Worm (Caenorhabditis elegans) whole organism, L4 larva: ENCODE data around the gene cpr-6.

Experiments used
- F44E2.7 ChIP-seq: fragments of 200-800 bp; sonication (Bioruptor generic); IDR thresholded peaks from 2 replicates; pipeline ENCODE4 v2.1.2; 2022; ENCODE audit warnings: missing genetic modification characterization, missing compliant biosample characterization
- attf-4 ChIP-seq: sonication (generic microtip); optimal IDR thresholded peaks from 3 replicates; lab custom pipeline; 2017; ENCODE audit warnings: missing biosample characterization, missing genetic modification characterization
- ceh-44 ChIP-seq: fragments of 200-800 bp; sonication (Bioruptor generic); IDR thresholded peaks from 2 replicates; pipeline ENCODE4 v1.3.6; 2022; ENCODE audit warnings: missing genetic modification reagents, missing genetic modification characterization, missing compliant biosample characterization
- ceh-62 ChIP-seq: sonication (generic microtip); optimal IDR thresholded peaks from 2 replicates; lab custom pipeline; 2017; ENCODE audit warnings: missing biosample characterization, missing genetic modification characterization
- ces-1 ChIP-seq: fragments of 150-350 bp; sonication (generic microtip); optimal IDR thresholded peaks from 4 replicates; lab custom pipeline; 2014; ENCODE audit warnings: missing biosample characterization, missing genetic modification reagents, missing genetic modification characterization
- cey-2 ChIP-seq: sonication (generic microtip); optimal IDR thresholded peaks from 3 replicates; lab custom pipeline; 2017; ENCODE audit warnings: missing genetic modification characterization, mild to moderate bottlenecking, missing compliant biosample characterization, antibody characterized with exemption, borderline replicate concordance; ENCODE audit not compliant: insufficient read depth
- daf-16 ChIP-seq, 3 experiments: sonication (generic microtip); optimal IDR thresholded peaks; 2 replicates each; lab custom pipeline; 2016 to 2017; ENCODE audit warnings: missing genetic modification characterization in 3 of 3, missing genetic modification reagents in 3 of 3, mild to moderate bottlenecking in 2 of 3, missing compliant biosample characterization in 2 of 3, missing biosample characterization in 1 of 3, moderate library complexity in 1 of 3
- daf-19 ChIP-seq: fragments of 200-800 bp; sonication (Bioruptor generic); conservative IDR thresholded peaks from 2 replicates; pipeline ENCODE4 v1.3.6; 2022; ENCODE audit warnings: missing genetic modification characterization, missing compliant biosample characterization
- dmd-6 ChIP-seq: fragments of 200-800 bp; sonication (Bioruptor generic); IDR thresholded peaks from 2 replicates; pipeline ENCODE4 v1.3.6; 2022; ENCODE audit warnings: missing genetic modification reagents, missing genetic modification characterization, missing compliant biosample characterization
- dpl-1 ChIP-seq: fragments of 150-350 bp; optimal IDR thresholded peaks from 2 replicates; lab custom pipeline; 2014; ENCODE audit warnings: missing biosample characterization, missing genetic modification reagents, missing genetic modification characterization
- dve-1 ChIP-seq: sonication (generic microtip); optimal IDR thresholded peaks from 2 replicates; lab custom pipeline; 2017; ENCODE audit warnings: antibody characterized with exemption, mild to moderate bottlenecking, missing genetic modification characterization, missing compliant biosample characterization; ENCODE audit not compliant: insufficient read depth
- hlh-11 ChIP-seq: fragments of 200-800 bp; sonication (Bioruptor generic); optimal IDR thresholded peaks from 2 replicates; lab custom pipeline; 2018; ENCODE audit warnings: mild to moderate bottlenecking, missing genetic modification characterization, missing compliant biosample characterization
- hlh-30 ChIP-seq: sonication (generic microtip); optimal IDR thresholded peaks from 2 replicates; lab custom pipeline; 2017; ENCODE audit warnings: antibody characterized with exemption, mild to moderate bottlenecking, missing genetic modification characterization, missing compliant biosample characterization; ENCODE audit not compliant: insufficient read depth
- hmg-1.1 ChIP-seq: fragments of 200-800 bp; sonication (Bioruptor generic); IDR thresholded peaks from 2 replicates; pipeline ENCODE4 v1.3.6; 2022; ENCODE audit warnings: missing genetic modification reagents, missing genetic modification characterization, missing compliant biosample characterization
- lsy-2 ChIP-seq, 2 experiments: fragments of 150-350 bp in 1 of 2; sonication (generic microtip) in 1 of 2; optimal IDR thresholded peaks; 2 replicates each; lab custom pipeline; 2014 to 2017; ENCODE audit warnings: missing biosample characterization in 2 of 2, missing genetic modification characterization in 2 of 2
- madf-5 ChIP-seq, 2 experiments: fragments of 200-800 bp; sonication (Bioruptor generic); IDR thresholded peaks; 2 replicates each; pipeline ENCODE4 v1.3.6; 2022; ENCODE audit warnings: missing compliant biosample characterization in 2 of 2, missing genetic modification characterization in 2 of 2
- mdl-1 ChIP-seq, 2 experiments: fragments of 150-350 bp in 1 of 2; sonication (generic microtip) in 1 of 2; optimal IDR thresholded peaks; 2 replicates each; lab custom pipeline; 2014 to 2017; ENCODE audit warnings: missing biosample characterization in 2 of 2, missing genetic modification characterization in 2 of 2
- mep-1 ChIP-seq: fragments of 150-350 bp; sonication (generic microtip); optimal IDR thresholded peaks from 3 replicates; lab custom pipeline; 2014; ENCODE audit warnings: missing biosample characterization, missing genetic modification characterization
- nhr-102 ChIP-seq: sonication (generic microtip); optimal IDR thresholded peaks from 2 replicates; lab custom pipeline; 2016; ENCODE audit warnings: mild to moderate bottlenecking, missing genetic modification characterization, moderate library complexity, missing compliant biosample characterization
- nhr-28 ChIP-seq: fragments of 150-350 bp; optimal IDR thresholded peaks from 2 replicates; lab custom pipeline; 2014; ENCODE audit warnings: missing biosample characterization, missing genetic modification characterization
- nhr-48 ChIP-seq: sonication (generic microtip); optimal IDR thresholded peaks from 2 replicates; lab custom pipeline; 2016; ENCODE audit warnings: mild to moderate bottlenecking, missing genetic modification characterization, missing compliant biosample characterization
- nhr-77 ChIP-seq: fragments of 150-350 bp; optimal IDR thresholded peaks from 2 replicates; lab custom pipeline; 2014; ENCODE audit warnings: missing biosample characterization, missing genetic modification characterization
- php-3 ChIP-seq: fragments of 200-800 bp; sonication (Bioruptor generic); IDR thresholded peaks from 2 replicates; pipeline ENCODE4 v1.3.6; 2022; ENCODE audit warnings: missing genetic modification reagents, missing genetic modification characterization, missing compliant biosample characterization
- pqm-1 ChIP-seq: sonication (generic microtip); optimal IDR thresholded peaks from 2 replicates; lab custom pipeline; 2017; ENCODE audit warnings: missing biosample characterization, missing genetic modification characterization
- rbr-2 ChIP-seq: sonication (generic microtip); optimal IDR thresholded peaks from 2 replicates; lab custom pipeline; 2016; ENCODE audit warnings: missing genotype, missing genetic modification characterization, missing compliant biosample characterization
- sdz-12 ChIP-seq: fragments of 200-800 bp; sonication (Bioruptor generic); optimal IDR thresholded peaks from 2 replicates; lab custom pipeline; 2018; ENCODE audit warnings: mild to moderate bottlenecking, missing genetic modification characterization, missing compliant biosample characterization
- set-16 ChIP-seq: fragments of 200-800 bp; sonication (Bioruptor generic); IDR thresholded peaks from 2 replicates; pipeline ENCODE4 v1.3.6; 2022; ENCODE audit warnings: missing genetic modification reagents, missing genetic modification characterization, missing compliant biosample characterization
- tag-97 ChIP-seq: fragments of 200-800 bp; sonication (Bioruptor generic); IDR thresholded peaks from 2 replicates; pipeline ENCODE4 v1.3.6; 2022; ENCODE audit warnings: missing genetic modification characterization, missing compliant biosample characterization
- unc-39 ChIP-seq: sonication (generic microtip); optimal IDR thresholded peaks from 2 replicates; lab custom pipeline; 2017; ENCODE audit warnings: missing biosample characterization, missing genetic modification characterization
- vab-7 ChIP-seq: fragments of 200-800 bp; sonication (Bioruptor generic); IDR thresholded peaks from 2 replicates; pipeline ENCODE4 v1.3.6; 2022; ENCODE audit warnings: missing genetic modification reagents, missing genetic modification characterization, missing compliant biosample characterization
- zfp-3 ChIP-seq: fragments of 200-800 bp; sonication (Bioruptor generic); conservative IDR thresholded peaks from 2 replicates; pipeline ENCODE4 v1.3.6; 2022; ENCODE audit warnings: missing genetic modification reagents, missing genetic modification characterization, missing compliant biosample characterization
- ztf-11 ChIP-seq: fragments of 150-350 bp; optimal IDR thresholded peaks from 2 replicates; lab custom pipeline; 2014; ENCODE audit warnings: missing biosample characterization, missing genetic modification characterization

cpr-6 gene

ce11 chrX:6642798-6643197, 35.8 kb downstream of the cpr-6 start (continued):
- TF ChIP-seq mdl-1 (tag; optimal IDR thresholded peaks at IDR 0.05; lab: Kevin White, UChicago) (peak in 1 of 2 experiments; percentile 79), ces-1 (GFP tag; lab: Kevin White, UChicago) (no peak), ceh-62 (tag; lab: Kevin White, UChicago) (no peak), cey-2 (tag; lab: Kevin White, UChicago) (peak; percentile 30)

DNA sequence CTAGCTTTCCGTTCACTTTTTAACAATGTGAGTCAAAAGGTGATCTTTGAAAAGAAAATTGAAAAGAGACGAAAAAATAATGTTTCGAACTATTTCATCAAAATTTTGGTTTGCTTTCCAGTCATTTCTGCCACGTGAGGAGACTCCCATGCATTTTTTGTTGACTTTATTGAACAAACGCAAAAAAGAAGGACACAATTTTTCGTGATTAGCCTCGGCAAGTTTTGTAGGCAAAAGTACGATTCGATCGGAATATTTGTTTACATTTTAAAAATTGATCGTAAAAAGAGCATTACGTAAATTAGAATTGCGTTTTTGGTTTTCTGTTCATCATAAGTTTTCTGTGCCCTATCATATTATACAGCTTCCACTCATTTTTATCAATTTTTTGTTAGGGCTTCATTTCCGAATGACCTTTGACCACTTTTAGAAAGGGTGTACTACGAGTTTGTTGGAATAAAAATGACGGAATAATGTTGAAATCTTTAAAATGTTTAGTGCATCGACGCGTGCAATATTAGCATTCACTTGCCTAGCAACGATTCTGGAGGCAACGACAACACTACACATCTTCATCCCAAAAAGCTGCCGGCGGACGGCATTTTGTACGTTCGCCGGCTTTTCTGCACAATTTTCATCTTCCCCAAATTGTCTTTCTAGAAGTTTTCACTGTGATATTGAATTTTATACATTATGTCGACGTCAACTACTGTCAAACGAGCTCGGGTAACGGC, 38.1 kb downstream of the cpr-6 start, which contains the start of gene C56E10.3:
TSS of gene C56E10.3 (plus strand) at position 684 of the 734 bp plus-strand sequence.
- TF ChIP-seq nhr-28 (tag; lab: Kevin White, UChicago) (peak; percentile 20), lsy-2 (tag; optimal IDR thresholded peaks at IDR 0.05; lab: Kevin White, UChicago) (peak in 1 of 2 experiments; percentile 21), zfp-3 (GFP tag; lab: Robert Waterston, UW) (no peak), hlh-11 (tag; lab: Kevin White, UChicago) (peak; percentile 64), ceh-44 (GFP tag; lab: Robert Waterston, UW) (no peak), dmd-6 (GFP tag; lab: Robert Waterston, UW) (peak; percentile 19; the same call in 1 of the 2 replicates), F44E2.7 (no peak), hlh-30 (peak; percentile 60), mdl-1 (tag; optimal IDR thresholded peaks at IDR 0.05; lab: Kevin White, UChicago) (peak in 1 of 2 experiments; percentile 4), nhr-102 (tag; lab: Kevin White, UChicago) (peak; percentile 13), tag-97 (no peak), pqm-1 (tag; lab: Kevin White, UChicago) (peak; percentile 48), nhr-77 (peak; percentile 21), daf-16 (GFP tag; optimal IDR thresholded peaks at IDR 0.05; lab: Kevin White, UChicago) (no peak), daf-16 (tag; optimal IDR thresholded peaks at IDR 0.05; lab: Kevin White, UChicago) (peak; percentile 89), dve-1 (tag; lab: Kevin White, UChicago) (peak; percentile 78), mep-1 (tag; lab: Kevin White, UChicago) (peak; percentile 46), php-3 (0 out of 2 replicates have a peak, but pooled peaks have one; percentile 8)
- TF ChIP-seq, all 104 proteins: peak for 13

- no peak for TF ChIP-seq unc-39 (tag; lab: Kevin White, UChicago)
- no peak for TF ChIP-seq hmg-1.1 (GFP tag; lab: Robert Waterston, UW)
- TF ChIP-seq attf-4 (tag; lab: Kevin White, UChicago) = no peak
- TF ChIP-seq dve-1 (tag; lab: Kevin White, UChicago) = peak; percentile 47
- TF ChIP-seq daf-19 (GFP tag; lab: Robert Waterston, UW) = no peak
- TF ChIP-seq ztf-11 = no peak
- no peak for TF ChIP-seq nhr-48
- peak; percentile 6 for TF ChIP-seq nhr-28 (tag; lab: Kevin White, UChicago)
- TF ChIP-seq madf-5 (GFP tag; IDR thresholded peaks at IDR 0.05; lab: Robert Waterston, UW) = no peak
- peak; percentile 55 for TF ChIP-seq pqm-1 (tag; lab: Kevin White, UChicago)
- no peak for TF ChIP-seq ces-1 (GFP tag; lab: Kevin White, UChicago)
- no peak for TF ChIP-seq nhr-102 (tag; lab: Kevin White, UChicago)
- TF ChIP-seq daf-16 (GFP tag; optimal IDR thresholded peaks at IDR 0.05; lab: Kevin White, UChicago) = no peak
- TF ChIP-seq daf-16 (tag; optimal IDR thresholded peaks at IDR 0.05; lab: Kevin White, UChicago) = peak; percentile 74
- TF ChIP-seq sdz-12 = no peak
- TF ChIP-seq set-16 (GFP tag; lab: Robert Waterston, UW) = no peak
- no peak for TF ChIP-seq vab-7
- peak; percentile 57 for TF ChIP-seq hlh-30
- TF ChIP-seq php-3 = no peak
- TF ChIP-seq dmd-6 (GFP tag; lab: Robert Waterston, UW) = peak; percentile 45; the same call in 1 of the 2 replicates
- peak; percentile 50 for TF ChIP-seq hlh-11 (tag; lab: Kevin White, UChicago)
- no peak for TF ChIP-seq rbr-2
- TF ChIP-seq dpl-1 (GFP tag; lab: Kevin White, UChicago) = no peak
Measured at ce11 chrX:6646387-6647061, 39.5 kb downstream of the cpr-6 start.
